Fruit fly (Drosophila melanogaster): ENCODE data around the gene Ccp84Ae.
A peak's percentile ranks its signal among the peaks of the same experiment; 100 is the strongest.

Ccp84Ae gene

dm6 chr3R:6646740-6647139 is 44.8 kb downstream of the Ccp84Ae start, which contains the start of gene Taf1 (continued):
- TF ChIP-seq CG7839 (tag; optimal IDR thresholded peaks at IDR 0.05): no peak
- TF ChIP-seq Asciz (GFP tag; optimal IDR thresholded peaks at IDR 0.05): no peak
- no peak; the same call in 2 of the 3 replicates for TF ChIP-seq CG7357 (GFP tag; IDR thresholded peaks at IDR 0.05)
- TF ChIP-seq cato (GFP tag; optimal IDR thresholded peaks at IDR 0.05; ENCODE audit: borderline replicate concordance): no peak
- TF ChIP-seq tap (tag; optimal IDR thresholded peaks at IDR 0.05): no peak
- TF ChIP-seq Hr3 (GFP tag; optimal IDR thresholded peaks at IDR 0.05): no peak
- TF ChIP-seq TFAM (GFP tag; optimal IDR thresholded peaks at IDR 0.05): no peak
- peak; percentile 79 for TF ChIP-seq Med (GFP tag)
- no peak for TF ChIP-seq ara (GFP tag; IDR thresholded peaks at IDR 0.05)
- no peak for TF ChIP-seq Ssrp (tag; optimal IDR thresholded peaks at IDR 0.05)
- no peak for TF ChIP-seq sug (tag; optimal IDR thresholded peaks at IDR 0.05)
- TF ChIP-seq CG17186 (GFP tag; optimal IDR thresholded peaks at IDR 0.05): peak; percentile 82
- TF ChIP-seq Spps (tag; optimal IDR thresholded peaks at IDR 0.05): no peak
- no peak for TF ChIP-seq CrebB (tag; optimal IDR thresholded peaks at IDR 0.05)
- TF ChIP-seq tup (GFP tag; optimal IDR thresholded peaks at IDR 0.05): no peak
- TF ChIP-seq Ptx1 (GFP tag; IDR thresholded peaks at IDR 0.05): no peak
- TF ChIP-seq crol (GFP tag; IDR thresholded peaks at IDR 0.05): peak; percentile 98
- TF ChIP-seq sob (GFP tag; IDR thresholded peaks at IDR 0.05): no peak
- TF ChIP-seq CG10654 (GFP tag; optimal IDR thresholded peaks at IDR 0.05): no peak
- TF ChIP-seq pita (GFP tag; optimal IDR thresholded peaks at IDR 0.05): peak; percentile 85
- no peak for TF ChIP-seq CG1602 (GFP tag; optimal IDR thresholded peaks at IDR 0.05)
- no peak for TF ChIP-seq lbe (GFP tag; optimal IDR thresholded peaks at IDR 0.05)
- no peak for TF ChIP-seq Dad (GFP tag; optimal IDR thresholded peaks at IDR 0.05)
- no peak for TF ChIP-seq pum (GFP tag; optimal IDR thresholded peaks at IDR 0.05)
- no peak for TF ChIP-seq hth (optimal IDR thresholded peaks at IDR 0.05)
- no peak for TF ChIP-seq cad (GFP tag; optimal IDR thresholded peaks at IDR 0.05)
- no peak for TF ChIP-seq trh (GFP tag; optimal IDR thresholded peaks at IDR 0.05)
- no peak for TF ChIP-seq fd3F (GFP tag; optimal IDR thresholded peaks at IDR 0.05)
- TF ChIP-seq CG7745 (tag; optimal IDR thresholded peaks at IDR 0.05): no peak
- peak; percentile 64 for TF ChIP-seq HmgZ (tag; optimal IDR thresholded peaks at IDR 0.05)
- no peak for TF ChIP-seq Aef1 (GFP tag; IDR thresholded peaks at IDR 0.05)
- no peak for TF ChIP-seq CG8944 (GFP tag; optimal IDR thresholded peaks at IDR 0.05)
- no peak for TF ChIP-seq Fer1 (GFP tag; optimal IDR thresholded peaks at IDR 0.05)
- TF ChIP-seq Atf3 (GFP tag; optimal IDR thresholded peaks at IDR 0.05): no peak
- TF ChIP-seq lov (optimal IDR thresholded peaks at IDR 0.05): no peak
- TF ChIP-seq lov (GFP tag; IDR thresholded peaks at IDR 0.05): no peak
- TF ChIP-seq tll (GFP tag; optimal IDR thresholded peaks at IDR 0.05): no peak
- peak; percentile 67 for TF ChIP-seq stwl (tag; optimal IDR thresholded peaks at IDR 0.05)
- TF ChIP-seq repo (GFP tag; optimal IDR thresholded peaks at IDR 0.05): no peak
- peak; percentile 8 for TF ChIP-seq maf-S (GFP tag; optimal IDR thresholded peaks at IDR 0.05)
- no peak for TF ChIP-seq gt (GFP tag; IDR thresholded peaks at IDR 0.05)
- TF ChIP-seq Hsf (GFP tag; optimal IDR thresholded peaks at IDR 0.05): no peak
- TF ChIP-seq zen2 (GFP tag; IDR thresholded peaks at IDR 0.05; ENCODE audit: partially characterized antibody): no peak
- TF ChIP-seq CG11696 (GFP tag; IDR thresholded peaks at IDR 0.05): no peak
- no peak for TF ChIP-seq CG12219 (GFP tag; optimal IDR thresholded peaks at IDR 0.05)
- no peak for TF ChIP-seq nerfin-1 (tag; optimal IDR thresholded peaks at IDR 0.05)
- no peak for TF ChIP-seq CG14860 (GFP tag; IDR thresholded peaks at IDR 0.05; ENCODE audit: partially characterized antibody)
- peak; percentile 15 for TF ChIP-seq zfh2 (GFP tag; optimal IDR thresholded peaks at IDR 0.05)
- TF ChIP-seq bcd (GFP tag; optimal IDR thresholded peaks at IDR 0.05): no peak
- no peak for TF ChIP-seq ATbp (GFP tag; optimal IDR thresholded peaks at IDR 0.05)
- TF ChIP-seq CG12299 (tag; optimal IDR thresholded peaks at IDR 0.05): no peak
- TF ChIP-seq yki (optimal IDR thresholded peaks at IDR 0.05): no peak
- TF ChIP-seq CG4730 (GFP tag; IDR thresholded peaks at IDR 0.05): no peak
